Worm (Caenorhabditis elegans) whole organism, early embryonic: ENCODE results near the gene ugt-51.

Experiments
- F13C5.2 ChIP-seq: sonication (generic microtip); optimal IDR thresholded peaks from 2 replicates; lab custom pipeline; 2017; ENCODE audit warnings: mild to moderate bottlenecking, missing genetic modification characterization, inconsistent platforms, missing compliant biosample characterization
- aly-1 ChIP-seq: sonication (generic microtip); optimal IDR thresholded peaks from 2 replicates; lab custom pipeline; 2016; ENCODE audit warnings: missing genetic modification characterization, missing compliant biosample characterization
- ama-1 ChIP-seq: fragments of 150-350 bp; optimal IDR thresholded peaks from 2 replicates; lab custom pipeline; 2014
- ceh-13 ChIP-seq: fragments of 200-800 bp; sonication (Bioruptor generic); optimal IDR thresholded peaks from 2 replicates; lab custom pipeline; 2018; ENCODE audit warnings: mild to moderate bottlenecking, missing genetic modification characterization, missing compliant biosample characterization
- ceh-36 ChIP-seq: sonication (generic microtip); optimal IDR thresholded peaks from 2 replicates; lab custom pipeline; 2016; ENCODE audit warnings: missing genetic modification characterization, inconsistent platforms, missing compliant biosample characterization
- ets-7 ChIP-seq: sonication (generic microtip); optimal IDR thresholded peaks from 2 replicates; lab custom pipeline; 2016; ENCODE audit warnings: missing genotype, missing genetic modification characterization, missing compliant biosample characterization
- flt-1 ChIP-seq: fragments of 200-800 bp; sonication (Bioruptor generic); IDR thresholded peaks from 2 replicates; pipeline ENCODE4 v1.3.6; 2022; ENCODE audit warnings: missing genetic modification characterization, missing compliant biosample characterization
- hmbx-1 ChIP-seq: sonication (generic microtip); optimal IDR thresholded peaks from 2 replicates; lab custom pipeline; 2016; ENCODE audit warnings: mild to moderate bottlenecking, missing genetic modification characterization, missing compliant biosample characterization
- hnd-1 ChIP-seq: sonication (generic microtip); optimal IDR thresholded peaks from 2 replicates; lab custom pipeline; 2016; ENCODE audit warnings: missing genetic modification characterization, missing compliant biosample characterization
- pes-1 ChIP-seq: fragments of 200-800 bp; sonication (Bioruptor generic); IDR thresholded peaks from 2 replicates; pipeline ENCODE4 v1.3.6; 2022; ENCODE audit warnings: missing genetic modification reagents, missing genetic modification characterization, missing compliant biosample characterization
- scrt-1 ChIP-seq: fragments of 200-800 bp; sonication (Bioruptor generic); IDR thresholded peaks from 2 replicates; pipeline ENCODE4 v1.3.6; 2022; ENCODE audit warnings: missing genetic modification characterization, missing compliant biosample characterization
- sea-1 ChIP-seq: fragments of 200-800 bp; sonication (Bioruptor generic); conservative IDR thresholded peaks from 2 replicates; pipeline ENCODE4 v1.3.6; 2022; ENCODE audit warnings: missing genetic modification characterization, missing compliant biosample characterization
- tbx-11 ChIP-seq: fragments of 200-800 bp; sonication (Bioruptor generic); IDR thresholded peaks from 2 replicates; pipeline ENCODE4 v1.3.6; 2022; ENCODE audit warnings: missing genetic modification characterization, missing compliant biosample characterization
- tra-4 ChIP-seq: sonication (generic microtip); optimal IDR thresholded peaks from 2 replicates; lab custom pipeline; 2017; ENCODE audit warnings: missing genetic modification characterization, missing compliant biosample characterization

DNA sequence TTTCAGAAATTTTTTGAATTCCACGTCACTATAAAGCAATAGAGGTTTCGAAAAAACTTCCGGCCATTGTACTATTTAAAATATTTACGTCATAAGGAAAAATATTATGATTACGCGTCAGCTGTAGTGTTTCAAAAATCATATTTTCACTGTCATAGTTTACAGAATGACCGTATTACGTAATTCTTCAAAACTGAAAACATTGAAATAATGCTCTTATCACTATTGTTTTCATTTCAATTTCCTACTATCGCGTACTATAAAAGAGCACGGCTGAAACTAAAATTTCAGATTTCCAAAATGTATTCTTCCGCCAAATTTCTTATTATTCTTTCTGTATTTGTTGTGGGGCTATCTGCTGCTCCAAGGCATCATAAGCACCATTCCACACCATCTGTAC, 32.6 kb downstream of the ugt-51 start, which contains the start of gene F14F9.2:
- TF ChIP-seq tbx-11 (GFP tag; lab: Robert Waterston, UW), result no peak
- no peak for TF ChIP-seq F13C5.2 (tag; lab: Kevin White, UChicago)
- TF ChIP-seq flt-1 (GFP tag; lab: Robert Waterston, UW), result no peak
- no peak for TF ChIP-seq ama-1 (lab: Kevin White, UChicago)
- TF ChIP-seq sea-1 (GFP tag; lab: Robert Waterston, UW), result no peak
- TF ChIP-seq tra-4 (tag; lab: Kevin White, UChicago), result no peak
- TF ChIP-seq hmbx-1 (tag; lab: Kevin White, UChicago), result no peak
- TF ChIP-seq hnd-1 (tag; lab: Kevin White, UChicago), result no peak
- TF ChIP-seq scrt-1 (GFP tag; lab: Robert Waterston, UW), result no peak
- no peak for TF ChIP-seq ets-7 (tag; lab: Kevin White, UChicago)
- no peak for TF ChIP-seq aly-1
- no peak for TF ChIP-seq pes-1 (GFP tag; lab: Robert Waterston, UW)
- TF ChIP-seq ceh-36, result no peak
- TF ChIP-seq ceh-13 (GFP tag; lab: Kevin White, UChicago), result no peak
